Worm (Caenorhabditis elegans) whole organism, mixed stage, embryonic: ENCODE measurements around the gene nhr-280.
A peak's percentile ranks its signal among the peaks of the same experiment; 100 is the strongest.

Source experiments
- ceh-39 ChIP-seq: fragments of 150-350 bp; optimal IDR thresholded peaks from 2 replicates; lab custom pipeline; 2014; ENCODE audit warnings: missing biosample characterization, missing genetic modification characterization
- ces-1 ChIP-seq: fragments of 150-350 bp; optimal IDR thresholded peaks from 2 replicates; lab custom pipeline; 2014; ENCODE audit warnings: missing biosample characterization, missing genetic modification reagents, missing genetic modification characterization
- hlh-1 ChIP-seq: fragments of 150-350 bp; optimal IDR thresholded peaks from 2 replicates; lab custom pipeline; 2014; ENCODE audit warnings: missing biosample characterization, missing genetic modification reagents, missing genetic modification characterization
- lin-13 ChIP-seq: fragments of 150-350 bp; optimal IDR thresholded peaks from 2 replicates; lab custom pipeline; 2014; ENCODE audit warnings: missing biosample characterization, missing genetic modification characterization
- lsy-2 ChIP-seq: fragments of 150-350 bp; optimal IDR thresholded peaks from 2 replicates; lab custom pipeline; 2014; ENCODE audit warnings: missing biosample characterization, missing genetic modification characterization
- mab-5 ChIP-seq: fragments of 150-350 bp; optimal IDR thresholded peaks from 2 replicates; lab custom pipeline; 2014; ENCODE audit warnings: missing biosample characterization, missing genetic modification characterization
- mep-1 ChIP-seq: fragments of 150-350 bp; optimal IDR thresholded peaks from 2 replicates; lab custom pipeline; 2017; ENCODE audit warnings: missing biosample characterization, missing genetic modification reagents, missing genetic modification characterization, inconsistent platforms
- mls-2 ChIP-seq: sonication (generic microtip); optimal IDR thresholded peaks from 2 replicates; lab custom pipeline; 2016; ENCODE audit warnings: mild to moderate bottlenecking, missing genetic modification characterization, moderate library complexity, missing compliant biosample characterization
- nhr-2 ChIP-seq: fragments of 150-350 bp; optimal IDR thresholded peaks from 2 replicates; lab custom pipeline; 2014; ENCODE audit warnings: missing biosample characterization, missing genetic modification characterization
- nhr-237 ChIP-seq: fragments of 150-350 bp; optimal IDR thresholded peaks from 2 replicates; lab custom pipeline; 2014; ENCODE audit warnings: missing biosample characterization, missing genetic modification characterization
- nhr-28 ChIP-seq: fragments of 150-350 bp; optimal IDR thresholded peaks from 2 replicates; lab custom pipeline; 2014; ENCODE audit warnings: missing biosample characterization, missing genetic modification characterization
- pha-4 ChIP-seq: fragments of 150-350 bp; optimal IDR thresholded peaks from 2 replicates; lab custom pipeline; 2018; ENCODE audit warnings: missing biosample characterization, missing genetic modification reagents, missing genetic modification characterization
- snpc-4 ChIP-seq: fragments of 150-350 bp; optimal IDR thresholded peaks from 2 replicates; lab custom pipeline; 2014; ENCODE audit warnings: missing biosample characterization, missing genetic modification characterization
- ztf-11 ChIP-seq: fragments of 150-350 bp; optimal IDR thresholded peaks from 2 replicates; lab custom pipeline; 2014; ENCODE audit warnings: missing biosample characterization, missing genetic modification characterization

Gene nhr-280

DNA sequence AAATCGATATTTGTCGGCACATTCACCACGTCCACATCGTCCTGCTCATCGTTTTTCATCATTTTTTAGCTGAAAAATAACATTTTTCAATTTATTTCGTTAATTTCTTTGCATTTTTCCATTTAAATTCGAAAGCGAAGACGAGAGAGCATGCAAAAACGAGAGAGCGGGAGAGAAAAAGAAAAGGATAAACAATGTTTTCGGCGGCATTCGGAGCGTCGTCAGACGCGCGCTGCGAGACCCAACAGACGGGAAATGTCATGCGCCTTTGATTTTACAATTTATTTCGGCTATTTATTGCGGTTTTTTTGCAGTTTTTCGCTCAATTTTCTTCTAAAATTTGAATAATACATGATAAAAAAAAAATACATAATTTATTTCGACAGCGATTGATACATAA, 44.2 kb downstream of the nhr-280 start, which contains the start of gene attf-3:
TSS of gene attf-3 (minus strand) at position 69 of the 400 bp plus-strand sequence.
- TF ChIP-seq snpc-4 (tag; lab: Kevin White, UChicago), result no peak
- peak; percentile 50 for TF ChIP-seq ceh-39 (tag; lab: Kevin White, UChicago)
- TF ChIP-seq hlh-1 (tag; lab: Kevin White, UChicago), result peak; percentile 13
- peak; percentile 46 for TF ChIP-seq pha-4 (tag; lab: Kevin White, UChicago)
- no peak for TF ChIP-seq mab-5 (tag; lab: Kevin White, UChicago)
- peak; percentile 71 for TF ChIP-seq lsy-2 (tag; lab: Kevin White, UChicago)
- TF ChIP-seq mls-2 (tag; lab: Kevin White, UChicago), result no peak
- TF ChIP-seq nhr-28, result no peak
- peak; percentile 61 for TF ChIP-seq ces-1 (GFP tag; lab: Kevin White, UChicago)
- TF ChIP-seq mep-1 (tag; lab: Kevin White, UChicago), result peak; percentile 78
- TF ChIP-seq nhr-237 (tag; lab: Kevin White, UChicago), result peak; percentile 68
- peak; percentile 56 for TF ChIP-seq lin-13 (tag; lab: Kevin White, UChicago)

ce11 chrIII:84372-84771, 46.2 kb downstream of the nhr-280 start:
- TF ChIP-seq ztf-11 (tag; lab: Kevin White, UChicago) (no peak), hlh-1 (tag; lab: Kevin White, UChicago) (no peak), nhr-2 (tag; lab: Kevin White, UChicago) (no peak)
